Worm (Caenorhabditis elegans) whole organism, late embryonic: ENCODE data around the gene F25B3.4.
A peak's percentile ranks its signal among the peaks of the same experiment; 100 is the strongest.

Experiments used
- C08G9.2 ChIP-seq: sonication (generic microtip); optimal IDR thresholded peaks from 2 replicates; lab custom pipeline; 2016; ENCODE audit warnings: mild to moderate bottlenecking, missing genetic modification characterization, moderate library complexity, missing compliant biosample characterization
- F13H6.1 ChIP-seq: sonication (generic microtip); optimal IDR thresholded peaks from 2 replicates; lab custom pipeline; 2016; ENCODE audit warnings: missing genetic modification characterization, missing compliant biosample characterization
- K02D7.2 ChIP-seq: sonication (generic microtip); optimal IDR thresholded peaks from 2 replicates; lab custom pipeline; 2017; ENCODE audit warnings: mild to moderate bottlenecking, missing genetic modification characterization, missing compliant biosample characterization
- T23F11.4 ChIP-seq: fragments of 200-800 bp; sonication (Bioruptor generic); optimal IDR thresholded peaks from 2 replicates; lab custom pipeline; 2018; ENCODE audit warnings: mild to moderate bottlenecking, missing genetic modification characterization, missing compliant biosample characterization
- ceh-2 ChIP-seq: sonication (generic microtip); optimal IDR thresholded peaks from 2 replicates; lab custom pipeline; 2016; ENCODE audit warnings: missing genotype, missing genetic modification characterization, missing compliant biosample characterization
- ceh-30 ChIP-seq: fragments of 150-350 bp; optimal IDR thresholded peaks from 2 replicates; lab custom pipeline; 2014; ENCODE audit warnings: missing biosample characterization, missing genetic modification characterization
- ceh-31 ChIP-seq: sonication (generic microtip); optimal IDR thresholded peaks from 2 replicates; lab custom pipeline; 2016; ENCODE audit warnings: missing genetic modification characterization, missing compliant biosample characterization
- ceh-34 ChIP-seq: sonication (generic microtip); optimal IDR thresholded peaks from 2 replicates; lab custom pipeline; 2016; ENCODE audit warnings: mild to moderate bottlenecking, missing genetic modification characterization, missing compliant biosample characterization
- ceh-6 ChIP-seq: fragments of 200-800 bp; sonication (Bioruptor generic); optimal IDR thresholded peaks from 2 replicates; lab custom pipeline; 2018; ENCODE audit warnings: mild to moderate bottlenecking, missing genetic modification characterization, missing compliant biosample characterization
- dmd-4 ChIP-seq: sonication (generic microtip); optimal IDR thresholded peaks from 2 replicates; lab custom pipeline; 2016; ENCODE audit warnings: borderline replicate concordance, missing genetic modification characterization, missing compliant biosample characterization
- elt-2 ChIP-seq: sonication (generic microtip); optimal IDR thresholded peaks from 2 replicates; lab custom pipeline; 2016; ENCODE audit warnings: missing genetic modification reagents, missing genetic modification characterization, missing compliant biosample characterization
- elt-4 ChIP-seq: sonication (generic microtip); optimal IDR thresholded peaks from 2 replicates; lab custom pipeline; 2016; ENCODE audit warnings: missing genetic modification characterization, missing compliant biosample characterization
- ets-4 ChIP-seq: sonication (generic microtip); optimal IDR thresholded peaks from 2 replicates; lab custom pipeline; 2016; ENCODE audit warnings: missing genetic modification characterization, missing compliant biosample characterization
- hlh-13 ChIP-seq: fragments of 200-800 bp; sonication (Bioruptor generic); optimal IDR thresholded peaks from 2 replicates; lab custom pipeline; 2018; ENCODE audit warnings: mild to moderate bottlenecking, missing genetic modification characterization, missing compliant biosample characterization
- hlh-15 ChIP-seq: sonication (generic microtip); optimal IDR thresholded peaks from 2 replicates; lab custom pipeline; 2016; ENCODE audit warnings: missing genetic modification characterization, missing compliant biosample characterization
- hlh-30 ChIP-seq: sonication (generic microtip); optimal IDR thresholded peaks from 2 replicates; lab custom pipeline; 2017; ENCODE audit warnings: antibody characterized with exemption, missing genetic modification characterization, missing compliant biosample characterization; ENCODE audit not compliant: insufficient read depth
- hlh-6 ChIP-seq: sonication (generic microtip); optimal IDR thresholded peaks from 2 replicates; lab custom pipeline; 2016; ENCODE audit warnings: missing genotype, missing genetic modification characterization, missing compliant biosample characterization
- hlh-8 ChIP-seq: sonication (generic microtip); optimal IDR thresholded peaks from 2 replicates; lab custom pipeline; 2016; ENCODE audit warnings: missing genotype, missing genetic modification characterization, missing compliant biosample characterization
- nhr-11 ChIP-seq: fragments of 150-350 bp; optimal IDR thresholded peaks from 2 replicates; lab custom pipeline; 2014; ENCODE audit warnings: missing biosample characterization, missing genetic modification characterization
- nhr-232 ChIP-seq: sonication (generic microtip); optimal IDR thresholded peaks from 2 replicates; lab custom pipeline; 2016; ENCODE audit warnings: missing genetic modification characterization, missing compliant biosample characterization
- npax-4 ChIP-seq: sonication (generic microtip); optimal IDR thresholded peaks from 2 replicates; lab custom pipeline; 2016; ENCODE audit warnings: missing genetic modification characterization, missing compliant biosample characterization
- pat-9 ChIP-seq: fragments of 200-800 bp; sonication (Bioruptor generic); optimal IDR thresholded peaks from 2 replicates; lab custom pipeline; 2018; ENCODE audit warnings: mild to moderate bottlenecking, missing genetic modification characterization, moderate library complexity, missing compliant biosample characterization
- pha-2 ChIP-seq: sonication (generic microtip); optimal IDR thresholded peaks from 2 replicates; lab custom pipeline; 2017; ENCODE audit warnings: mild to moderate bottlenecking, missing genetic modification characterization, missing compliant biosample characterization
- pros-1 ChIP-seq: fragments of 150-350 bp; optimal IDR thresholded peaks from 2 replicates; lab custom pipeline; 2014; ENCODE audit warnings: missing biosample characterization, missing genetic modification reagents, missing genetic modification characterization
- sdc-2 ChIP-seq: sonication (generic microtip); optimal IDR thresholded peaks from 2 replicates; lab custom pipeline; 2016; ENCODE audit warnings: missing genotype, missing genetic modification characterization, missing compliant biosample characterization
- sox-4 ChIP-seq: sonication (generic microtip); optimal IDR thresholded peaks from 2 replicates; lab custom pipeline; 2017; ENCODE audit warnings: mild to moderate bottlenecking, missing genetic modification characterization, inconsistent platforms, missing compliant biosample characterization
- tbx-2 ChIP-seq: sonication (generic microtip); optimal IDR thresholded peaks from 2 replicates; lab custom pipeline; 2016; ENCODE audit warnings: missing genetic modification characterization, missing compliant biosample characterization
- tbx-7 ChIP-seq: sonication (generic microtip); optimal IDR thresholded peaks from 2 replicates; lab custom pipeline; 2016; ENCODE audit warnings: missing genotype, missing genetic modification characterization, missing compliant biosample characterization
- ttx-3 ChIP-seq: sonication (generic microtip); optimal IDR thresholded peaks from 2 replicates; lab custom pipeline; 2016; ENCODE audit warnings: missing genetic modification reagents, missing genetic modification characterization, missing compliant biosample characterization
- unc-3 ChIP-seq, 2 experiments: fragments of 200-800 bp in 1 of 2; sonication (Bioruptor generic) in 1 of 2; sonication (generic microtip) in 1 of 2; conservative IDR thresholded peaks in 1 of 2; optimal IDR thresholded peaks in 1 of 2; 2 replicates each; pipeline versions ENCODE4 v1.3.6 to Lab custom; 2016 to 2022; ENCODE audit warnings: missing compliant biosample characterization in 2 of 2, missing genetic modification characterization in 2 of 2, missing genetic modification reagents in 1 of 2
- unc-42 ChIP-seq: sonication (generic microtip); optimal IDR thresholded peaks from 2 replicates; lab custom pipeline; 2016; ENCODE audit warnings: missing genotype, missing genetic modification characterization, missing compliant biosample characterization
- unc-55 ChIP-seq: sonication (generic microtip); optimal IDR thresholded peaks from 2 replicates; lab custom pipeline; 2017; ENCODE audit warnings: missing biosample characterization, missing genetic modification reagents, missing genetic modification characterization

The F25B3.4 gene

DNA sequence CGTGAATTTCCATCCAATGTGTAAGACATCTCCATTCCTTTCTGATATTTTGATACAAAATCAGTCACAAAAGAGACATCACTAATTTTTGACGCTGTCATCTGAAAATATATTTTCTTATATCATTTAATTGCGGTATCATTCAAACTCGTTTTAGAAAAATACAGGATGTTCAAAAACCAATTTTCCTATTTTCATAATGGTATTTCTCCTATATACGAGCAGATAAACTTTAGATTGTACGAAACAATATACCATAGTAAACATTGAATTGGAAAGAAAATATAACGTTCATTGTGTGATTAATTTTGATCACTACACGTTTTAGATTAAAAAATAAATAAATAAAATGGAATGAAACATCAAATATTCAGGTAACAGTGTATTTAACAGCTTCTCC lies 27.1 kb downstream of the F25B3.4 start, which contains the start of gene C50F4.16:
Gene C50F4.16, minus strand, starts transcription at position 101 of the 400 bp plus-strand sequence.
- TF ChIP-seq ceh-2 (tag; lab: Kevin White, UChicago) (no peak), pros-1 (no peak)

DNA sequence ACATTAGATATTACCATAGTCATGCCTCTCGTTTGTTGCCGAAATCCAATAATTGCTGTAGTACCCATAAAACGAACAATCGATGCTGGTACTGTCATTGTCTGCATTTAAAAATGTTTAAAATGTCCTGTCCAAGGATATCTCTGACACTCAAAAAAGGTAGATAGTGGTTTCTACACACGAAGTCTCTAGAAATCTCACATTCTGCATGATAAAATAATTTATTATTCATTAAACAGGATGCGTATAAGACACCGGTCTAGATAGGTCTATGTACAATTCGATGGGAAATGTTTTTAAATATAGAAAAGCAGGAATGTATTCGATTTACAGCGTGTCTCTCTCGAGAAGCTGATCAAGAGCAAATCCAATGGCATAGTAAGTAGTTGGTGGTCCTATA lies 29.0 kb downstream of the F25B3.4 start, which contains the start of gene C50F4.12:
Gene C50F4.12, minus strand, starts transcription at position 101 of the 400 bp plus-strand sequence.
- TF ChIP-seq dmd-4 (tag; lab: Kevin White, UChicago) (no peak), sox-4 (no peak), ets-4 (no peak), hlh-15 (tag; lab: Kevin White, UChicago) (no peak), pha-2 (tag; lab: Kevin White, UChicago) (no peak), K02D7.2 (no peak)

DNA sequence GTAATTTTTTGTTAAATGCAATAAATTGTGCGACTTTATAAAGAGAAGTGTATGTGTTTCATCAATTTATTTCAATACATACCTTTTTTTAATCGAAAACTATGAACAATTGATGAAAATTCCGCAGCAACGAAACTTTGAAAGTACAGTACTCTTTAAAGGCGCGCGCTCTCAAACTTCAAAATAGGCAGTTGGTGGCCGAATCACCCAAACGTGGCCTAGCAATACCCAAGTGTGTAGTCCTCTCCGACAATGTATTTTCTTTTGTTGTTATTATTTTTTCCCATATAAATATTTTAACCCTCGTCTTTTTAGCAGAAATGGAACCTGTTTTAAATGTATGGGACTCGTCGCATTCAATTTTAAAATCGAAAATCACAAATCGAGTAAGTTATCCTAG lies 32.1 kb downstream of the F25B3.4 start, which contains the start of gene C50F4.4:
Gene C50F4.4, plus strand, starts transcription at position 267 of the 400 bp plus-strand sequence.
- TF ChIP-seq C08G9.2 (tag; lab: Kevin White, UChicago) (peak; percentile 73), T23F11.4 (GFP tag; lab: Kevin White, UChicago) (no peak), ets-4 (peak; percentile 47), hlh-8 (tag; lab: Kevin White, UChicago) (peak; percentile 22), ceh-31 (tag; lab: Kevin White, UChicago) (peak; percentile 56), ceh-6 (GFP tag; lab: Kevin White, UChicago) (no peak), tbx-2 (peak; percentile 51), elt-2 (tag; lab: Kevin White, UChicago) (no peak), tbx-7 (tag; lab: Kevin White, UChicago) (peak; percentile 23), ceh-2 (tag; lab: Kevin White, UChicago) (peak; percentile 46), pros-1 (no peak)

DNA sequence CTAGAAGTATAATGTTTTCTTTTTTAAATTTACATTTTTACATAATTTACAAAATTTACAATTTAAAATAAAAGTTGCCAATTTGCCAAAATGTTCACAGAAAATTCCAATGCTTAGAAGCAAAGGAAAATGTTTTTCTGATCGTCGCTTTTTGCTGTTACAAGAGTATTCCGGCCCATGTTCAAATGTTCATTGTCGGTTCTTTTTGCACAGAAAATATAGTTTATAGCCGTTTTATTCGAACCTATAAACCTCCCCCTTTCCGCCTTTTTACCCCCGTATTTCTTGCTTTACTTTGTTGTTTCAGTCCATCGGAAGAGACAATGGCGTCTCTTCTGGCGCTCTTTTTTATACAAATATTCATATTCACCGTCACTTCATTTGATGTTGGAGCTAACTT lies 34.0 kb downstream of the F25B3.4 start, which contains the start of gene tag-329:
Gene tag-329, plus strand, starts transcription at position 301 of the 400 bp plus-strand sequence.
- no peak for TF ChIP-seq sdc-2
- no peak for TF ChIP-seq ceh-34 (tag; lab: Kevin White, UChicago)
- no peak for TF ChIP-seq nhr-11 (tag; lab: Kevin White, UChicago)
- no peak for TF ChIP-seq npax-4 (tag; lab: Kevin White, UChicago)
- no peak for TF ChIP-seq hlh-30

DNA sequence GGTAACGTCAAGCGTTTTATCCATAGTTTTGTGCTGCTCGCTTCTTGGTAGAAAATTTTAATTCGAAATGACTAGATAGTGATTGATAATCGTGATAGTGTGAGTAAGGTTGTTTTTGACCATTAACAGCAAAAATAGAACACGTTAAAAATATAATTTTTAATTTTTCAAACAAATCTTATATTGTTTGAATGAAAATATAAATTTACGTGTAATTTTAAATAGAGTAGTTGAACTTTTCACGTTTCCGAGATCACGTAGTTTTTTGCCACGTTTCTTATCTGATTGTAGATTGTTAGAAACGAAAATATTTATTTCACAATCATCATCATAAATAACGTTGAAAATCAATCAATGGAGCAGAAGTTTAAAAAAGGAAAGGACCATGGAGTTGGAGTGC lies 37.1 kb downstream of the F25B3.4 start, which contains the start of the genes C50F4.10 and pfk-1.2:
Gene C50F4.10, minus strand, starts transcription at position 101 of the 400 bp plus-strand sequence.
Gene pfk-1.2, plus strand, starts transcription at position 325 of the 400 bp plus-strand sequence.
- TF ChIP-seq nhr-232 (tag; lab: Kevin White, UChicago) (no peak), elt-4 (tag; lab: Kevin White, UChicago) (no peak), hlh-6 (tag; lab: Kevin White, UChicago) (no peak), sdc-2 (no peak), unc-42 (no peak), dmd-4 (tag; lab: Kevin White, UChicago) (no peak), hlh-8 (tag; lab: Kevin White, UChicago) (no peak), pat-9 (tag; lab: Kevin White, UChicago) (no peak), C08G9.2 (tag; lab: Kevin White, UChicago) (no peak), sox-4 (no peak), pha-2 (tag; lab: Kevin White, UChicago) (no peak), ets-4 (no peak)

DNA sequence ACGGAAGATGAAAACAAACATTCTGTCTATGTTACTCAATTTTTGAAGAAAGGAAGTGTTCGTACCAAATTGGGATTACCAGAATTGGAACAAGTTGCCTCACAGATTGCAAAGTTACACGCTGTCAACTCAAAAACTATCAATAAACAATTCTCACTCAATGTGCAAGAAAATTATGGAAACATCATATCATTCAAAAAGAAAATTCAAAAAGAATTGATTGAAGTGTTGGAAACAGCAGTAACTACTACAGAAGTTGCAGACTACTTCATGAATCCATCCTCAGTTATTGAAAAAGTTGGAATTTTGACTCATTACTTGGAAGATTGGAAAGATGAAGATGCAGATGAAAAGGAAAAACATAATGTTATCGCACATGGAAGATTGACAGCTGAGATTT lies 40.6 kb downstream of the F25B3.4 start:
- TF ChIP-seq hlh-13 (GFP tag; lab: Kevin White, UChicago): no peak
- TF ChIP-seq tbx-7 (tag; lab: Kevin White, UChicago): no peak
- no peak for TF ChIP-seq unc-55
- no peak for TF ChIP-seq ttx-3 (tag; lab: Kevin White, UChicago)
- no peak for TF ChIP-seq ceh-30 (tag; lab: Kevin White, UChicago)
- TF ChIP-seq F13H6.1 (tag; lab: Kevin White, UChicago): no peak
- TF ChIP-seq unc-3 (GFP tag; conservative IDR thresholded peaks at IDR 0.05; lab: Robert Waterston, UW): no peak
- TF ChIP-seq unc-3 (tag; optimal IDR thresholded peaks at IDR 0.05; lab: Kevin White, UChicago): no peak
- TF ChIP-seq, all 69 proteins: peak for 0
